Fruit fly (Drosophila melanogaster) S2 (cell line): Measurements from ENCODE around the gene Polr3D.

Source experiments
- CG8478 ChIP-seq: fragments of >200 bp; optimal IDR thresholded peaks from 2 replicates; lab custom pipeline; 2018
- CTCF ChIP-seq, 2 experiments: fragments of >200 bp; optimal IDR thresholded peaks; 2 replicates each; lab custom pipeline; 2018

Gene Polr3D

DNA sequence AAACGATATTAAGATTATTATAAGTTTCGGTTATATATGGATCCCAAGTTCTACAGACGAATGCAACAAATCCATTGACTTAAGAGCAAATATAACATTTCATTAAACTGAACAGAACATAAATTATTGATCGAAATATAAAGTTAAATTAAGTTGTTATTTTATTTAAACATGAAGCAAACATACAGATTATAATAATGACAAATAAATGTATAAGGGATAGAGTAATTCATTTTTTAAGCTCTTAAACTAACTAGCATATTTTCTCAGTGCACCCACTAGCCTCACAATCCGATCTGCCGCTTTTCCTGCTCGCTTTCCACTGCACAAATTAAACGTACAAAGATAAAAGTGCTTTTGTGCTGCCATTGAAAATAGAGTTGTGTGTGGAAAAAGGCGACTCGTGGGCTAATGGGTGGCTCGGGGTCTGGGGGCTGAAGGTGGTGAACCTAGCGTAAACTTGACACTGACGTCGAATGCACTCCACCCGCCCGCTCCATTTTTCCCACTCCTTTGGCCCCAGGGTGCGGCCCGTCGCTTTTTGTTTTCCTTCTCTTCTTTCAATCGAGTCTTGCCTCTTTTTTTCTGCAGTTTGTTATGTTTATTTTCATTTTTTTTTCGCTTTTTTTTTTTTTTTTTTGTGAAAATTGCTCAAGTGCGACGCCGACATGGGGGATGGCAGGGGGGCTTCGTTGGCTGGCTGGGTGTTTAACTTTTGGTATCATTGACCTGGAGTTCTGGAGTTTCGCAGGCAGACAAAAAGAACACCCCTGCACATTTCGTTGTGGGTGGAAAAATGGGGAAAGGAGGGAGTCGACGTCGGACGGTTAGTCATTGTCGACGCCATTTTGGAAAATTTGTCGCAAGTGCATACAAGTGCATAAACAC is 29.5 kb downstream of the Polr3D start:
- no peak for TF ChIP-seq CG8478 (lab: Kevin White, UChicago)
- no peak for TF ChIP-seq CTCF (optimal IDR thresholded peaks at IDR 0.05; lab: Kevin White, UChicago)

DNA sequence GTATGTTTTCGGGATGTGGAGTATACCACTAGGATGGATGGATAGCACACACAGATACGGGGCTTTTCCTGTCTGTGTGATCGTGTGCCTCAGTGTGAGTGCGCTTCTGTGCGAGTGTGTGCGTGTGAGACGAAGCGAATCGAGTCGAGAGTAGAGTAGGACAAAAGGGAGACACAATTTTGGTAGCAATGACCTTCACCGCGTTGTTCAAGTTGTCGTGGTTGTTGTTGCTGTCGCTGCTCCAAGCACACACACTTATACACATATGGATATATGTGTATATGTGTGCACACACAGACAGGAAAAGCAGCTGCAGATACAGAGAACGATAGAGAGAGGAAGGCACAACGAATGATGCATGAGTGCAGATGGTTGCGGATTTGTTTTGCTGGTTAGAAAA is 30.3 kb downstream of the Polr3D start:
- TF ChIP-seq CG8478 (lab: Kevin White, UChicago) (no peak), CTCF (optimal IDR thresholded peaks at IDR 0.05; lab: Kevin White, UChicago) (no peak)

DNA sequence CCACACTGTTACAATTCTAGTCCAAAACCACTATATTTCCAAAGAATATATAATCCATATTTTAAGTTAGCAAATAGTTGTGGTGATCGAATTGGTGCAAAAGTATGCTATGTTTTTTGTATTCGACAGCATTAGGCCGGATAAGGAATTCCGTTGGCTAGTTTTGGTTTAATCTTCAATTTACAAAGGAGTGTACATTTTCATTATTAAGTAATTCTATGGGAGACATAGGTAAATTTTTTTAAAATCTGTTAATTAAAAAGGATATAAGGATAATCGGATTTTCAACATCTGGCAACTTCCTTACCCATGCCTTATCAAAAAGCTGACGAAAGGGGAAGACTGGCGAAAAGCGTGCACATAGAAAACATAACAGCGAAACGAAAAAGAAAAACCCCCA is 30.8 kb downstream of the Polr3D start:
- TF ChIP-seq CTCF (optimal IDR thresholded peaks at IDR 0.05; lab: Kevin White, UChicago) (no peak), CG8478 (lab: Kevin White, UChicago) (no peak)

DNA sequence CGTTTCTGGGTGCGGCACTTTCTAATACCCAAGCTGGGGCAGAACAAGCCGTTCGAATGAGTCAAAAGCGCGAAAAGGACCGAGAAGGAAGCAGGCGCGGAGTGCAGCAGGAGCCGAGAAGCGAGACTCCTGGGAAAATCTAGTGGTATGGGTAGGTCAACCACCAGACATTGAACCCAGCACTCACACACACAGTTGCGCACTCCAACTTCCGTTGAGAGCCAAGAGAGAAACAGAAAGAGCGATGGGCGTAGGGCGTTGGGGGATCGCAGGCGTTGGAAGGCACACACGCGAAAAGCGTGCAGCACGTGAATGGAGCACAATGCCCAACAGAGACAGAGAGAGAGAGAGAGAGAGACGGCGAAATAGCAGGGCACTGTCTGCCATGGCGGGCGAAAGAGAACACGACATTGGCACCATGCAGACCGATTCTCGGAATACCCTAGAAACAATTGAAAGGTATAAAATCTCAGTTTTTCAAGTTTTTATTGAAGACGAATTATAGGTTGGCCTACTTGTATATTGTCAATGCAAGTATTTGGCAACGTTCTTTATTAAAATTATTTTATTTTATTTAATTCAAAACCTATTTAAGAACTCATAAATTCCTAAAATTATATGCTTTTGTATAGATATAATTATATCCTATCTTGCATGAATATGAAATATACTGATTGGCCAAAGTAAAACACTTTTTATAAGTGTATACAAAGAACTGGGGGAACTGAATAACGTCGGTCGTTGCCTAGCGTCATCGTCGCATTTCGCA is 31.5 kb downstream of the Polr3D start:
- no peak for TF ChIP-seq CTCF (optimal IDR thresholded peaks at IDR 0.05; lab: Kevin White, UChicago)
- TF ChIP-seq CG8478 (lab: Kevin White, UChicago): no peak

DNA sequence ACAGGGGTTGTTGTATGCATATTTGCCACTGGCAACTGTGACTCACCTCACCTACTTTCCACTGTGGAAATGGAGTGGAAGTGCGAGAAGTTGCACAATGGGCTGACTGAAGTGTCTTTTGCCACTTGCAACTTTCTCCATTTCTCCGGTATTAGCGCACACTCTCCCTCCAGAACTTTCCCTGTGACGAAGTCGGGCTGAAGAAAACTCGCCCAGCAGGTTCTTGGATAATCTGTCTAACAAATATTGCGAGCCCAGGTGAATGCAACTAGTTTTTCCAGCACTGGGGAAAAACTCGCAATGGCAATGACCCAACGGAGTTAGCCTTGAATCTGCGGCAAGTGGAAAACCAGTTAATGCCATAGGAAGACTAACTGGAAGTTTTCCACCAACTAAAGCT is 32.7 kb downstream of the Polr3D start:
- TF ChIP-seq CTCF (optimal IDR thresholded peaks at IDR 0.05; lab: Kevin White, UChicago): no peak
- no peak for TF ChIP-seq CG8478 (lab: Kevin White, UChicago)

DNA sequence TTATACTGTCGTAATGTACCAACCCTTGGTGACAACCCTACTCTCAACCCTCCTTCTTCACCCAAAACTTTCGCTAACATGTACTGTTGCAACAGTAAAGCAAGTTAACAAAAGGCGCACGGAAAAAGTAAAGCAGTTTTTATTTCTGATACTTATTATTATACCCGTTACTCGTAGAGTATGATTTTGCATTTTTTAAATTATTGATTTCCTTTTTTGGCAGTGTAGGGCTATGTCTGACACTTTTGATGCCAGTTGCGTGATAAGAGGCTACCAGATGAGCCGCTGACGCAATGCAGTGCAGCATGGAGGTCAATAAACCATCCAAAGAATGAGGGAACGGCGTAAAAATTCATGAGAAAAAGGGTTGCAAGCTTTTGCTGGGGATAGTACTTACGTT is 33.5 kb downstream of the Polr3D start:
- TF ChIP-seq CTCF (optimal IDR thresholded peaks at IDR 0.05; lab: Kevin White, UChicago): no peak
- no peak for TF ChIP-seq CG8478 (lab: Kevin White, UChicago)

DNA sequence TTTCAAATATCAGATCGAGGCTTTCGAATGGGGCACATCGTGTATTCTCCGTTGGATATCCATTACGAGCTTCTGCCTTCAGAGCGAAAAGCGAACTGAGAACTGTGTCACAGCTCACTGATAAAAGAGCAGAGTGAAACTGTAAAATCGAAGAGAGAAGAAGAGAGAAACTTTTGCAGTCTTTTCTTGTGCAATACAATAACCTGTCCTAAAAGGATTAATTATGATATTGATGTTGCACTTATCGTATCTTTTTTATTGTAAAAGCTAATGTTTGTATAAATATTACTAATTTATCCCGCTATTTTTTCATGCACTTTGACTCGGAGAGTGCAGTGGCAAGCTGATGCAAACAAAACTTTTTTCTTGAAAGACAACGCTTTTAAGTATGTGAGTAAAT is 34.4 kb downstream of the Polr3D start:
- TF ChIP-seq CTCF (optimal IDR thresholded peaks at IDR 0.05; lab: Kevin White, UChicago) (no peak), CG8478 (lab: Kevin White, UChicago) (no peak)

DNA sequence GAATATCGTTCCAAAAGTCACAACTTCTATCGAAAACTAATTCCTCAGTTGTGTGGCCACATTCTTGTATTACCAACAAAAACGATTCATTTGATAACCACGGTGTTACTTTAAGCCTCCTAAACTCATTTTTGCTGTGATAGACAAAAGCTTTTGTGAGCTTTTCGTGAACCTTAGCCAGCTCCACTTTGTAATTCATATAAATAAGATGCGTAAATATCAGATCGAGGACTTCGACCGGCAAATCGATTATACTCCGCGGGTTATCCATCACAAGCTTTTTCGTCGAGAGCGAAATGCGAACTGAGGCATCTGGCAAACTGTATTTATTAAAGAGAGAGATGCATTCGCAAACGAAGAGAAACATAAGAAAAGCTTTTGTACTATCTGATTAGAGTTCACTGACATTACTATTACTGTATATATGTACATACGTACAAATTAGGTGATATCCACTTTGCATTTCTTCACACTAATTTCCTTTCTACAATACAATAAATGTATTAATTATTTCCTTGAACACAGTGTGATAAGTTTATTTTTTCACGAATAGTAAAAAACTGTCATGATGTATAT is 35.7 kb downstream of the Polr3D start, which contains the start of gene CG44004:
CG44004 (minus strand) TSS at position 305 of the 576 bp plus-strand sequence.
- TF ChIP-seq CTCF (optimal IDR thresholded peaks at IDR 0.05; lab: Kevin White, UChicago) (no peak), CG8478 (lab: Kevin White, UChicago) (no peak)

DNA sequence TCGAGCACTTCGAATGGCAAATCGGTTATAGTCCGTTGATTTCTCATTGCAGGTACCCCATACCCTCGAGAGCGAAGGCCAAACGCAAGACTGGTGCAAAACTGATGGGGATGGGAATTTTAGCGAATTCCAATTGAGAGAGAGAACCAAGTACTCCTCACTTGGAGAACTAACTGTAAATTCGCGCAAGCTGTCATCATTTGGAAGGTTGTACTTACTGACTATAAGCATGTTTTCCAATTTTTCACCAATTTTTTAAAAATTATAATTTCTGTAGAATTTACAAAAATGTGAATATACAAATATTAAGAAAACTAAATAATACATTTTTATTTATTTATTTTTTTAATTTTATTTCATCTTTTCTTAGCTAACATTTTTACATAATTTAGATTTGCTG is 37.4 kb downstream of the Polr3D start, which contains the start of gene CG44005:
CG44005 (minus strand) TSS at position 101 of the 400 bp plus-strand sequence.
- no peak for TF ChIP-seq CG8478 (lab: Kevin White, UChicago)
- TF ChIP-seq CTCF (optimal IDR thresholded peaks at IDR 0.05; lab: Kevin White, UChicago): no peak

DNA sequence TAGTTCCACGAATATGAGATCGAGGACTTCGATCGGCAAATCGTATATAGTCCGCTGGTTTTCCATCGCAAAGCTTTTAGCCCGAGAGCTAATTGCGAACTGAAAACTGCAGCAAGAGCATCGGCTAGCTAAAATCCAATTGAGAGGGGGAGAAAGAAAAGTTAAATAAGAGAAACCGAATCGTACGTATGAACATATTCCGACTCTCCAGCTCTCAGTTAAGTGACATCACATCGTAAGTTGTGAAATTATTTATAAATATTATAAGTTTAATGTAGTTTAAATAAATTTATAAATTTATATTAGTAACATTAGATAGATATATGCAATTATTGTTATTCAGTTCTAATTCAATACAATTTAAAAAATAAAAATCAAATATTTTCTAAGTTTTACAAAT is 39.3 kb downstream of the Polr3D start, which contains the start of gene CG44006:
CG44006 (minus strand) TSS at position 101 of the 400 bp plus-strand sequence.
- TF ChIP-seq CTCF (optimal IDR thresholded peaks at IDR 0.05; lab: Kevin White, UChicago): no peak
- no peak for TF ChIP-seq CG8478 (lab: Kevin White, UChicago)

DNA sequence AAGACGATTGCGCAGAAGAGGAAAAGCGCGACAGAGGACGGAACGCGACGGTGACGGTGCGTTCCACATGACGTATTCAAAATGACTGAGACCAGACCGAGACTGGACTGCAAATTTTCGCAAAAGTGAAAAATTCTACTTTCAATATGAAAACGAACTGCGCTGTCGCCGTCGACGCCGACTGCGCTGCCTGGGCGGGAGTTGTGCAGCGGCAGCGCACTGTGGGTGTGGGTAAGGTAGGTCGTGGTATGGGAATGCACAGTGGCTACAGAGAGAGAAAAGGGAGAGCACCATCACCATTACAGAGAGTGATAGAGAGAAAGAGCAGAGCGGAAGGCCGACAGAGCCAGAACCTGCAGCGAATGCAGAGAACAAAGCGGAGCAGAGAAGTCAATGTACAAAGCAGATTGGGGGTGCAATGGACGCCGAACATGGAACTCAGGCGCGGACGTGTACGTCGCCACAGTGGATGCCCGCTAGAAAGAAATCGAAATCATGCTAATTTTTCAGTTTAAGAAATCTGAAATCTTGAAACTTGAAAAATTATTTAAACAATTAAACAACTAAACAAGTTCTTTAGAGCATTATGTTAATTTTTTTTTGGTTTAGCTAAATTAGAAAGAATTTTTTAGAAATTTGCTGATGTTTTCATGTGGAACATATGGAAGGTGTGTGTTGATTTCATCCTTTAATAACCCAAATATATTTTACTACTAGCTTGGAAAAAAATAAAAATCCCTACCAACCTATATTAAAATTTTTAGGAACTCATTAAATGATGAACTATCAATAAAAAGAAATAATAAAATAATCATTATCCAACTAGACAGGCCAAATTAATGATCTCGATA is 44.5 kb downstream of the Polr3D start, which contains the start of gene Eip75B:
Eip75B (minus strand) TSS at position 65 of the 851 bp plus-strand sequence.
- TF ChIP-seq CG8478 (lab: Kevin White, UChicago): no peak
- TF ChIP-seq CTCF (optimal IDR thresholded peaks at IDR 0.05; lab: Kevin White, UChicago): no peak

DNA sequence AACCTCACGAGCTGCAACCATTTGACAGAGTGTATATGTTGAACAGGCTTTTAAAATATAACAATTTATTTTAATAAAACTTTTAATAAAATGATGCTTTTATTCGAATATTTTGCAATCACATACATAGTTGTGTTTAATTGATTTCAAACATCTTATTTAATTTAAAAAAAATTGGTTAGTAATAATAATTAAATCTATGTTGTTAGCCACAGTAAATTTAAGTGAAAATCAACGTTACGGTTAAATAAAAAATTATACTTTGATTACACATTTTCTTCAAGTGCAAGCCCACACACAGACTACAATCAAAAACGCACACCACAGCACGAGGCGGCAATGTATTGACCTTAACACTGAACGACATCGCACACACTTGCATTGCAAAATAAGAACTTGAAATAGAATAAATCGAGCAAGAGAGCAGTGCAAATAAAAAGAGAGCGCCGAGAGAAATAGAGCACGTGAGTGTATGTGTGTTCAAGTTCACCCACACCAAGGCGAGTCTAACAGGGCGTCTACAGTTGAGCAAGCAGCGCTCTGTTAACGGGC is 46.3 kb downstream of the Polr3D start:
- no peak for TF ChIP-seq CG8478 (lab: Kevin White, UChicago)
- no peak for TF ChIP-seq CTCF (optimal IDR thresholded peaks at IDR 0.05; lab: Kevin White, UChicago)

DNA sequence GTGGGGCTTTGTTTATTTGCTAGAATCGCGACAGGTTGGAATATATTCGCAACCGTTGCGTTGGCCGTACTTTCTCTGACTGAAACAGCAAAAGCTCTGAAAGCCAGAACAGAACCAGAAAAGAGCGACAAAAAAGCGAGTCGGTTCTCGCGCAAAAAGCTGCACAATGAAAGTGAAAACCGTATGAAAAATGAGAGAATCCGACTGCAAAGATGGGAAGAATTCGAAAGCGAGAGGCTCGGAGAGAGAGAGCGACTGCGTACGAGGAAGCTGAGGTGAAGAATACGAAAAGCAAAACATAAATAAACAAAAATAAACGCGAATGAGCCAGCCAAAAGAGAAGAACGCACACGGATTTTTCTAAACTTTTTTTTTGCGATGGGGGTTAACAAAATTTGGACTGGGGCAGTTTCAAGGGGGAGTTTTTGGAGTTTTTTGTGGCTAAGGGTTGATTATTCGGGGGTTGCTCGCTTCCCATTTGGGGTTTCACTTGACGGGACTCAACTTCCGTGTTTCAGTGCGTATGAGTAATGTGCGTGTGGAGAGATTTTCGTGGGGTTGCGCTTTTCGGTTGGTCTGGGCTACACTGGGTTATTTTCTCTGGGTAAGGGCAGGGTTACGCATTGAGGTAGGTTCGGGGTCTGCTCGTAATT is 47.5 kb downstream of the Polr3D start:
- TF ChIP-seq CG8478 (lab: Kevin White, UChicago) (no peak), CTCF (optimal IDR thresholded peaks at IDR 0.05; lab: Kevin White, UChicago) (no peak)
